Fruit fly (Drosophila melanogaster): Measurements from ENCODE around the gene CG15742.

CG15742 gene

DNA sequence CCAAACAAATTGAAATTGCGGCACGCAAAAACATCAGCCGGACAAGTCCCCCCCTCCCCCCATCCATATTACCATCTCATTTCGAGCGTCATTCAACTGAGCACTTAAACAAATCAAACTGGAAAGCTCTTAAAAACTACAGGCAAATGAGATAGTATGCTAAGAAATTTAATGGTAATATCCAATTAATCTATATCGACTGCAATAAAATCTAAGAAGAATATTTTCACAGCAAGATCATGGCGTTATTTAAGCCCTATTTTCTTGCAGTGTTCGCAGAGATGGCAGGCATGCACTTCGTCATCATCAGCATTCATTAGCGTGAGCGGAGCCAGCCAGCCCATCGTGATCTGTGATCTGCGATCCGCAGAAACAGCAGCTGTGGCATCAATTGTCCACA is 13.8 kb downstream of the CG15742 start:
- no peak for TF ChIP-seq insv (optimal IDR thresholded peaks at IDR 0.05)
- TF ChIP-seq h (optimal IDR thresholded peaks at IDR 0.05), result no peak
- TF ChIP-seq Myc (optimal IDR thresholded peaks at IDR 0.05), result no peak
- TF ChIP-seq Sin3A (optimal IDR thresholded peaks at IDR 0.05), result no peak
- no peak for TF ChIP-seq ttk (optimal IDR thresholded peaks at IDR 0.05)
- no peak for TF ChIP-seq psq (optimal IDR thresholded peaks at IDR 0.05)

DNA sequence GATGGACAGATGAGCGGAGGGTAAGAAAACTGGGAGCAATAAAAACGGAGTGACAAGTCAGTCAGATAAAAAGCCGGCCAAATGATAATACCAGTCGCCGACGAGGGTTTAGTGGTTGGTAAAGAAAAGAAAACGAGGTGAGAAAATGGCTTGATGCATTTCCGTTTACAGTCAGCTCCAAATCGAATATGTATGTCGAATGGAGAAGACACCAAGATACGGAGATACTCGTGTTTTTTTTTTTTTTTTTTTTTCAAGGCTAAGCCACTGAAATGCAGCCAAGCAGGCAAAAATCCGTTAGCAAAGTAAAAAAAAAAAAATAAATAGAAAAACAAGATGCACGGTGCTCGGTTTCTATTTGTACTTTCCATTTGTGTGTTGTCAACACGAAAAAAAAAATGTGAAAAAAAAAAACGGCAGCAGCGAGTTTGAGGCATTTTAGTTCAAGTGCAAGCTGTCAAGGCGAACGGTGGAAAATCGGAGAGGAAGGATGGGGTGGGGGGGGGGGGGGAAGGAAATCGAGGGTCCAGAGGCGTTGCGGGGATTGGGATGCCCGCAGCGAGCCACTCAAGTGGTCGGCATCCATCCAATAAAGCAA is 14.5 kb downstream of the CG15742 start:
- TF ChIP-seq h (optimal IDR thresholded peaks at IDR 0.05), result no peak
- TF ChIP-seq insv (optimal IDR thresholded peaks at IDR 0.05), result no peak
- TF ChIP-seq Sin3A (optimal IDR thresholded peaks at IDR 0.05), result no peak

DNA sequence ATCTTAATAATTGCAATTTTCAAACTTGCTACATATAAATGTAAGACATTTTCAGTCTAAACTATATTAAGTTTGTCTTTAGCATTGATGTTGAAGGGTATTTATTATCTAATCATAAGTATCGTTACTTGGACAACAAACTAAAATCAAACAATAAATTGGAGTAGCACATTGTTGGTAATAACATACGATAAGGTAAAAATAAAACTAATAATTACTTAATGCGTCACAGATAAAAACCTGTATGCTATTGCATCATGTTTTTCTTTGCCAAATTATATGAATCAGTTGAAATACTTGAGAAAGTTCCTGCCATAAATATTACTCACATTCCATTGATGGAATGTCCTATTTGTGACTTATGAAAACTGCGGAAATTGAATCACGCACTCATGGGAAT is 17.5 kb downstream of the CG15742 start:
- TF ChIP-seq insv (optimal IDR thresholded peaks at IDR 0.05) (no peak), Myc (optimal IDR thresholded peaks at IDR 0.05) (no peak), Sin3A (optimal IDR thresholded peaks at IDR 0.05) (no peak), psq (optimal IDR thresholded peaks at IDR 0.05) (no peak)

DNA sequence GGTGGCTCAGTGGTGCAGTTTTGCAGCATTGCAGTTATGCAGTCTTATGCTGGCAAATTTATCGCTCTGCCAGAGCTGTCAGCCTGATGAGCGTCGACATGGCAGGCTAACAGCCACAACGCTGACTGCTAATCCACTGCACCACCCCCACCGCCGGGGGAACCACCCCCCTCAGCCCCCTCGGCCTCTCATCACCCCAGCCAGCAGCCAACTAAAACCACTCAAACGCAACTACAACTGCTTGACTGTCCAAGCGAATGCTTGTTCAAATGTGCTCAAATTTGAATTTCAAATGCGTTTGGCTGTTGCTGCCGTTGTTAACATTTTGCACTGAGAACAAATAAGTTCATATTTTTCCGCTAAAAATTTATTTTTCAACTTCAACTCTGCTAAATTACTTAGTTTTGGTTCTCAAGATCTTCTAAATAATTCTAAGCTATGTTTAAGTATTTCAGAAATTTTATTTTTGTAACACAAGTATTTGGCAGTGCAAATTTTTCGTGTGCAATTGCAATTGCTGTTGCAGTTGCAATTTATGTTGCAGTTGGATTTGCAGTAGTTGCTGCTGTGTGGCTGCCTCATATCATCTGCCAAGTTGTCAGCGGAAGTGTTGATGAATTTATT is 19.9 kb downstream of the CG15742 start:
- TF ChIP-seq Sin3A (optimal IDR thresholded peaks at IDR 0.05) (no peak), psq (optimal IDR thresholded peaks at IDR 0.05) (no peak), insv (optimal IDR thresholded peaks at IDR 0.05) (no peak), h (optimal IDR thresholded peaks at IDR 0.05) (no peak), Myc (optimal IDR thresholded peaks at IDR 0.05) (no peak), ttk (optimal IDR thresholded peaks at IDR 0.05) (no peak)

DNA sequence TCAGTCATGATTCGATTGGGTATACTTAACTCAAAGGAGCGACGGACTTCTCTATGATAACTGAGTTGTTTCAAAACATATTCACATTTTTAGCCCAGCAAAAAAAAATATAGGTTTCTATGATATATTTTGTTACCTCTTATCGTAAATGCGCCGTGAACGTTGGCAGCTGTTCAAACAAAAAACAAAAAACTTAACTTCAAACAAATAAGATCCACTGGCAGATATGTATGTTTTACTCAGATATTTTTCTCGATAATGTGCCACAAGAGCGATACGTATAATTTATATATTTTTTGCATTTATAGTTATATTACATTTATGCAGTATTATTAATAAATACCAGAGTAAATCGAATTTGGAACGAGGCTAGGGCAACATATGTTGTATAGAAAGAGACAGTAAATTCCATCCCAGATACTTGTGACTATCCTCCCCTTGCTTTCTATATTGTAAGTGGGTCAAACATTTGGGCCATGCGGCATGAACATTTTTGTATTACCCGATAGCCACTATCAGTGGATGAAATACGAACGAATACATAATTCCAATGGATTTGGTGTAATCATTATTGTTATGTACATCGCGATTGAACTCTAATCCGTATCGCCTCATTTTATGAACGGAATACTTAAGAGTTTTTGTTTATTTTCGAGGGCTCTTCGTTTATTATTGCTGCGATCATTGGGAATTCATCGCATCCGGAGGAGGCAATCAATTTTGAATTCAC is 21.6 kb downstream of the CG15742 start, which contains the start of gene CG32639:
Gene CG32639, minus strand, starts transcription at position 51 of the 730 bp plus-strand sequence.
- TF ChIP-seq insv (optimal IDR thresholded peaks at IDR 0.05) (no peak), h (optimal IDR thresholded peaks at IDR 0.05) (no peak), psq (optimal IDR thresholded peaks at IDR 0.05) (no peak)

DNA sequence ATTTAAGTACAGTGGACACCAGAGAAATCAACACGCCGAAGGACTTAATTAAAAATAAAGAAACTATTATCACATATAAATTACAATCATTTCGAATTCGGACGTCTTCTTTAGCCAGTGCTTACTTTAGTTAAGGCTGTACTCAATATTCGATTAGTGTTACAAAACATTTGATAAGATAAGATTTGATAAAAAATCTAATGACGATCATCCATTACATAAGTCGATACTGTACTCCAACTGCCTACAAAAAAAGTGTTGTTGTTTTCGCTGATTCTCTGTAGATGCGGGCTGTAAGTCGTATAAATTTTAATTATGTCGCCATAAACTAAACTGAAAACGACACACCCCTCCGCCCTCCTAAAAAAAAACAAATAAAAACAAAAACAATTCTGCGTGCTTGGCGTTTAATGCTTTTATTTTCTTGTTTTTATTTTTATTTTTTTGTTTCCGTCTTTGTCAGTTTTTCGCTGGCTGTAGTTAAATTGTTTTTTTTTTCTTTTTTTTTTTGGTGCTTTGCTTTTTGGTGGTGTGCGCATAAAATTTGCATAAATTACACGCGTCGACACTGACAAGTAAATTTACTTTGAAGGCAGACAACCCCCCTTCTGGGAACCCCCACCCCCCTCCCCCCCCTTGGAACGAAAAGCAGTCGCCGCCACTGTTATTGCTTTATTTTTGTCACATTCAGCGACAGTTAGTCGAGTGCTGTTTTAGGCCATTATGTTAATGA is 23.4 kb downstream of the CG15742 start:
- no peak for TF ChIP-seq insv (optimal IDR thresholded peaks at IDR 0.05)
- no peak for TF ChIP-seq psq (optimal IDR thresholded peaks at IDR 0.05)
- TF ChIP-seq h (optimal IDR thresholded peaks at IDR 0.05), result no peak
- TF ChIP-seq Sin3A (optimal IDR thresholded peaks at IDR 0.05), result no peak
- TF ChIP-seq ttk (optimal IDR thresholded peaks at IDR 0.05), result no peak
- TF ChIP-seq Myc (optimal IDR thresholded peaks at IDR 0.05), result no peak

DNA sequence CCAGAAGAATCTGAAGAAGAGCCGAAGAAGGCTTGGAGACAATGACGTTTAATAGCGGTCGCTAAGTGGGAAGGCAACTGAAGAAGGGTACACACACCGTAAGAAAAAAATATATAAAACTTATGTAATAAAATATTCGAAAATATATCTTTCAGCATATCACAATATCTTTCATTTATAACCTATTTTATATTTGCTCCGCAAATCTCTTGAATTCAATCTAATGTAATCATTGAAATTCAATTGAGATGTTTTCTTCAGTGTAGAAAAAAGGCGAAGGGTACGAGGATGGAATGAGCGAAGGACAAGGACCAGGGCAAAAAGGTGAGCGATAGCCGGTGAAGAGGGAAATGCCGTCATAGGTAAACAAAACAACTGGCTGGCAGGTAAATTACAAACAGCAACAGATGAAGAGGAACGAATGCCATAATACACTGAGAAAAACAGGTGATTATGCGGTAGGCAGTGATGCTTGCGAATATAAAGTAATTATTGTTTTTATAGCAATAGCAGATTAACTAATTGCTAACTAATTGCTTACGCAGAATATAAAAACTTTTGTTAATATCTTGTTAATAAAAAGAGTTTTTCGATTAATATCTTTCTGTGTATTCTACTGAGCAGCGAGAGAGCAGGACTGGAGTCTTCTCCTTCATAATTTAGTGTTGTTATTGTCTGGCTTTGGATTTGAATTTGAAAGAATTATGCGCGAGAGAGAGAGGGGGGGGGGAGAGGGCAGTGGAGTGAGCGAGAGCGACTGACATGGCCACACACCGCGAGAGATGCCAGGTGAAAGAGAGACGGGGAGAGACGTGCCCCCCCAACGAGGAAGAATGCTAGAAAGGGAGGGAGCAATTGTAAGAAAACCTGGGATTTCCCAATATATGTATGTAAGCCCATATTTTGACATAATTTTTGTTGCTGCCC is 24.2 kb downstream of the CG15742 start:
- TF ChIP-seq ttk (optimal IDR thresholded peaks at IDR 0.05), result no peak
- no peak for TF ChIP-seq Myc (optimal IDR thresholded peaks at IDR 0.05)
- no peak for TF ChIP-seq psq (optimal IDR thresholded peaks at IDR 0.05)
- TF ChIP-seq Sin3A (optimal IDR thresholded peaks at IDR 0.05), result no peak
- no peak for TF ChIP-seq insv (optimal IDR thresholded peaks at IDR 0.05)
- TF ChIP-seq h (optimal IDR thresholded peaks at IDR 0.05), result no peak

DNA sequence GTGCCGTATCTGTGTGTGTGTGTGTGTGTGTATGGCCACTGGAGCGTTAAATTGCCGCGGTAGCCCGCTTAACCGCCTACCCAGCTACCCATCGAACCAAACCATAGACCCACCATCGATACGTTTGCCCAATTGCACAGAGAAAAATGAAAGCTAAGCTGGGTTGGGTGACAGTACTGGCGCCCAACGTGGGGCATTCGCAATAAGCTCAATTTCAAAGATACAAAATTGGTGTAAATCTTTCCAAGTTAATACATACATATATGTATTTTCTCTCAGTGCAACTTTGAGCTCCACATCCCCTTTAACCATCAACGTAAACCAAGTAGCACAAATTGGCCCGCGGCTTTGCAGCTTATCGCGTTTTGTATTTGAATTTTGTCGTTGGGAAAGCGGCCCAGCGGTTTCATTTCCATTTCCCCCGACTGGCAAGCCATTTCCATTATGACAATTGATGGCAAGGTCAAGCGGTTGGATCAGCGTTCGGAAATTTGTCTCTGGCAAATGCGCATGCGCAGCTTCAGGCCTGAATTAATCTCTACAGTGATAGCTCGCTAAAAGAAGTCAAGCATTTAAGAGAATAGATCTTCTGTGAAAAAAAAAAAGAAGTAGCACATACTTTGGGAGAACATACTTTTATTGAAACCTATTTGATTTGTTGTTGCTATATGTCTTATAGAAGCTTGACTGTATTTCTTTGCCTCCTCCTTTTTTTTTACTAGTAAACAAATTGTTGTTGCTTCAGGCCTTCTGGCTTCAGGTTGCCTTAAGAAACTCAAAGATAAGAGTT is 25.7 kb downstream of the CG15742 start:
- TF ChIP-seq ttk (optimal IDR thresholded peaks at IDR 0.05), result no peak
- TF ChIP-seq Myc (optimal IDR thresholded peaks at IDR 0.05), result no peak
- no peak for TF ChIP-seq h (optimal IDR thresholded peaks at IDR 0.05)

DNA sequence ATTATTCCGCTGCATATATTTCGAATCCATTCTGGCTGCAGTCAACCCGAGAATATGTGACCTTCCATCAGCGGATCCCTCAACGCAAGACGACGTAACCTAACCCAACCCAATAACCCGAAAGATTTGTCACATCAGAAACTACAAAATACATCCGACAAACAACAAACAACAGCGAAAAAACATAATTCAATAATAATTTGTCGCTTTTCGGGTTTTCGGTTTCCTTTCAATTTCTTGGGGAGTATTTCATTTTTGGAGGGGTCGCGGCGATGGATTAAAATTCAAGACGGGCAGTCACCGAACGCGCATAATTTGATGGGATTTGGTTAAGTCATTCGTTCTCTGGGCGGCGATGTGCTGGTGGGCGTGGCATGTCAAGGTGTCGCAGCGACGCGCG is 27.3 kb downstream of the CG15742 start:
- TF ChIP-seq ttk (optimal IDR thresholded peaks at IDR 0.05) (no peak), Myc (optimal IDR thresholded peaks at IDR 0.05) (no peak), h (optimal IDR thresholded peaks at IDR 0.05) (no peak), insv (optimal IDR thresholded peaks at IDR 0.05) (no peak), Sin3A (optimal IDR thresholded peaks at IDR 0.05) (no peak), psq (optimal IDR thresholded peaks at IDR 0.05) (no peak)

DNA sequence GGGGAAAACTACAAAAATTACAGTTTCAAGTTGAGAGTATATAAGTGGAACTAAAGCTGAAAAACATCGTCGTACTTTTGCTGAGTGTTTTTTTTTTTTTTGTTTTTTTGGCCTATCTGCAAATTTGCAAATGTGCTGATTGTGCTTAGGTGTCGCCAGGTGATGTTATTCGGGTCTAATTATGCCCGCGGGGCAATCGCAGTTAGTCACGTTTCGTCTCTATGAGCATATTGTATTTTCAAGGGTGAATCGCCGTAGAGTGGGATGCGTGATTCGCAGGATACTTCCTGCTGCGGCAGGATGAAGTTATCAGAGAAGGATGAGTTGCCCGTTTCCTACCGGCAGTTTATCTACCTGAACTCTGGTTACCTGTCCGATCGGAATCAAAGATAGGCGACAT is 28.5 kb downstream of the CG15742 start:
- no peak for TF ChIP-seq h (optimal IDR thresholded peaks at IDR 0.05)
- TF ChIP-seq ttk (optimal IDR thresholded peaks at IDR 0.05), result no peak
- no peak for TF ChIP-seq Myc (optimal IDR thresholded peaks at IDR 0.05)
- no peak for TF ChIP-seq insv (optimal IDR thresholded peaks at IDR 0.05)
- no peak for TF ChIP-seq psq (optimal IDR thresholded peaks at IDR 0.05)
- TF ChIP-seq Sin3A (optimal IDR thresholded peaks at IDR 0.05), result no peak

DNA sequence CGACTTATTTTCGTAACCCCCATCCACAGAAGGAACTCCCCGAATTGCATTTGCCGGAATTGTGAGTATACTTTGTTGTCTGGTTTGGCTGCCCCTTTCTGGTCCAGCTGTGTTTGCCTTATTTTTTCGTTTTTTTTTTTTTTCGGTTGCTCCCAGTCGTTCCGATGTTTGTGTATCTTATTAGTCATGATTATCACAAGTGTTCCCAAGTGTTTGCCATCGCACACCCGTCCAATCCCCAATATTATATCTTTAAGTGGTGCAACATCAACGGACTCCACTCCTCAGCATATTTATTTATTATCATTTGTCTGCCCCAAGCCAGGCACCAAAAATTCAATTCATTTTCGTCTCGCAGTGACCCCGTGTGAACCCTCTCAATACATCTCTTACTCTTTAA is 29.1 kb downstream of the CG15742 start:
- TF ChIP-seq h (optimal IDR thresholded peaks at IDR 0.05) (no peak), Myc (optimal IDR thresholded peaks at IDR 0.05) (no peak), Sin3A (optimal IDR thresholded peaks at IDR 0.05) (no peak), psq (optimal IDR thresholded peaks at IDR 0.05) (no peak), ttk (optimal IDR thresholded peaks at IDR 0.05) (no peak), insv (optimal IDR thresholded peaks at IDR 0.05) (no peak)
